Worm (Caenorhabditis elegans) whole organism, L1 larva: ENCODE measurements around the gene rme-1.

Experiments
- aly-2 ChIP-seq: fragments of 150-350 bp; optimal IDR thresholded peaks from 2 replicates; lab custom pipeline; 2014; ENCODE audit warnings: missing biosample characterization, missing genetic modification characterization
- ceh-82 ChIP-seq, 3 experiments: fragments of 150-350 bp in 1 of 3; sonication (generic microtip) in 2 of 3; optimal IDR thresholded peaks; 2 replicates each; lab custom pipeline; 2014 to 2017; ENCODE audit warnings: missing biosample characterization in 3 of 3, missing genetic modification characterization in 3 of 3
- ces-1 ChIP-seq: fragments of 150-350 bp; optimal IDR thresholded peaks from 2 replicates; lab custom pipeline; 2014; ENCODE audit warnings: missing biosample characterization, missing genetic modification reagents, missing genetic modification characterization
- elt-2 ChIP-seq: sonication (generic microtip); optimal IDR thresholded peaks from 2 replicates; lab custom pipeline; 2016; ENCODE audit warnings: missing genetic modification characterization, mild to moderate bottlenecking, inconsistent platforms, missing compliant biosample characterization, missing genetic modification reagents
- mep-1 ChIP-seq: fragments of 150-350 bp; optimal IDR thresholded peaks from 2 replicates; lab custom pipeline; 2014; ENCODE audit warnings: missing biosample characterization, missing genetic modification characterization
- nhr-11 ChIP-seq: fragments of 150-350 bp; optimal IDR thresholded peaks from 2 replicates; lab custom pipeline; 2014; ENCODE audit warnings: missing biosample characterization, missing genetic modification characterization
- nhr-47 ChIP-seq: sonication (generic microtip); optimal IDR thresholded peaks from 2 replicates; lab custom pipeline; 2016; ENCODE audit warnings: mild to moderate bottlenecking, missing genetic modification characterization, moderate library complexity, missing compliant biosample characterization
- nhr-77 ChIP-seq: fragments of 150-350 bp; optimal IDR thresholded peaks from 2 replicates; lab custom pipeline; 2014; ENCODE audit warnings: missing biosample characterization, missing genetic modification characterization
- nhr-85 ChIP-seq: sonication (generic microtip); peaks from one replicate; lab custom pipeline; 2016; ENCODE audit warnings: missing genetic modification characterization, inconsistent platforms, missing compliant biosample characterization
- rnt-1 ChIP-seq: sonication (generic microtip); optimal IDR thresholded peaks from 2 replicates; lab custom pipeline; 2016; ENCODE audit warnings: mild to moderate bottlenecking, missing genetic modification characterization, moderate library complexity, missing compliant biosample characterization
- sup-37 ChIP-seq: fragments of 200-800 bp; sonication (Bioruptor generic); optimal IDR thresholded peaks from 2 replicates; lab custom pipeline; 2018; ENCODE audit warnings: mild to moderate bottlenecking, missing genetic modification characterization, missing compliant biosample characterization
- ztf-11 ChIP-seq, 2 experiments: sonication (generic microtip); optimal IDR thresholded peaks; 2 replicates each; lab custom pipeline; 2016 to 2017; ENCODE audit warnings: missing genetic modification characterization in 2 of 2, missing biosample characterization in 1 of 2, missing compliant biosample characterization in 1 of 2

ce11 chrV:6212566-6212965 is 3.9 kb downstream of the rme-1 start:
- TF ChIP-seq rnt-1 (tag; lab: Kevin White, UChicago) (no peak), ztf-11 (tag; optimal IDR thresholded peaks at IDR 0.05; lab: Kevin White, UChicago) (no peak), elt-2 (tag; lab: Kevin White, UChicago) (no peak), nhr-85 (tag; lab: Kevin White, UChicago) (no peak), nhr-47 (tag; lab: Kevin White, UChicago) (no peak), nhr-77 (tag; lab: Kevin White, UChicago) (no peak), aly-2 (tag; lab: Kevin White, UChicago) (no peak), sup-37 (GFP tag; lab: Kevin White, UChicago) (no peak), ceh-82 (tag; optimal IDR thresholded peaks at IDR 0.05; lab: Kevin White, UChicago) (no peak), nhr-11 (tag; lab: Kevin White, UChicago) (no peak), ces-1 (GFP tag; lab: Kevin White, UChicago) (no peak), mep-1 (no peak)
